Worm (Caenorhabditis elegans) whole organism, L4 larva: Measurements from ENCODE around the gene T25D10.1.

Source experiments
- dpl-1 ChIP-seq: fragments of 150-350 bp; optimal IDR thresholded peaks from 2 replicates; lab custom pipeline; 2014; ENCODE audit warnings: missing biosample characterization, missing genetic modification reagents, missing genetic modification characterization
- lin-29 ChIP-seq: fragments of 200-800 bp; sonication (Bioruptor generic); IDR thresholded peaks from 2 replicates; pipeline ENCODE4 v1.3.6; 2022; ENCODE audit warnings: missing genetic modification reagents, missing genetic modification characterization, missing compliant biosample characterization
- unc-62 ChIP-seq, 3 experiments: fragments of 150-350 bp in 1 of 3; sonication (generic microtip); optimal IDR thresholded peaks in 2 of 3; peaks in 1 of 3; 1 replicate in 1 of 3; 2 replicates in 2 of 3; lab custom pipeline; 2014 to 2017; ENCODE audit warnings: missing biosample characterization in 3 of 3, missing genetic modification characterization in 3 of 3, missing genetic modification reagents in 3 of 3, missing genotype in 1 of 3

- TF ChIP-seq unc-62 (GFP tag; optimal IDR thresholded peaks at IDR 0.05 in 1 of 2; lab: Kevin White, UChicago) = no peak
- no peak for TF ChIP-seq unc-62 (tag; optimal IDR thresholded peaks at IDR 0.05; lab: Kevin White, UChicago)
- TF ChIP-seq dpl-1 (GFP tag; lab: Kevin White, UChicago) = no peak
- TF ChIP-seq lin-29 (GFP tag; lab: Robert Waterston, UW) = no peak
Observed at ce11 chrII:6425993-6426392, 22.8 kb downstream of the T25D10.1 start, which contains the start of gene col-75.
